Fruit fly (Drosophila melanogaster): ENCODE measurements around the gene Myb.

Myb gene

dm6 chrX:15852815-15853542 is 4.6 kb downstream of the Myb start, which contains the start of the genes UBL3 and CG15914 (continued):
- no peak for TF ChIP-seq CG12744 (GFP tag; optimal IDR thresholded peaks at IDR 0.05)
- TF ChIP-seq grn (GFP tag; optimal IDR thresholded peaks at IDR 0.05), result no peak
- peak; percentile 9 for TF ChIP-seq zen (tag; optimal IDR thresholded peaks at IDR 0.05)
- no peak for TF ChIP-seq org-1 (GFP tag; optimal IDR thresholded peaks at IDR 0.05)
- TF ChIP-seq cas (GFP tag; IDR thresholded peaks at IDR 0.05), result no peak
- peak; percentile 32 for TF ChIP-seq Dref (GFP tag; IDR thresholded peaks at IDR 0.05)
- no peak for TF ChIP-seq Rfx (GFP tag; IDR thresholded peaks at IDR 0.05)
- peak; percentile 25 for TF ChIP-seq CG4617 (GFP tag; optimal IDR thresholded peaks at IDR 0.05; ENCODE audit: borderline replicate concordance)
- TF ChIP-seq twi (tag; optimal IDR thresholded peaks at IDR 0.05), result peak; percentile 14
- TF ChIP-seq CG3163 (GFP tag; optimal IDR thresholded peaks at IDR 0.05), result no peak
- TF ChIP-seq CG13296 (GFP tag; optimal IDR thresholded peaks at IDR 0.05), result no peak
- peak in 1 of 2 experiments; percentile 34 for TF ChIP-seq insv (GFP tag; optimal IDR thresholded peaks at IDR 0.05)
- no peak for TF ChIP-seq mirr (GFP tag; optimal IDR thresholded peaks at IDR 0.05)
- no peak for TF ChIP-seq Ravus (GFP tag; IDR thresholded peaks at IDR 0.05)
- TF ChIP-seq tio (GFP tag; optimal IDR thresholded peaks at IDR 0.05), result no peak
- peak; percentile 55 for TF ChIP-seq CG12299 (tag; optimal IDR thresholded peaks at IDR 0.05)
- TF ChIP-seq sug (tag; optimal IDR thresholded peaks at IDR 0.05), result peak; percentile 30
- TF ChIP-seq sqz (GFP tag; optimal IDR thresholded peaks at IDR 0.05), result peak; percentile 91
- TF ChIP-seq Dp (GFP tag; optimal IDR thresholded peaks at IDR 0.05), result peak; percentile 59
- peak; percentile 47 for TF ChIP-seq Lhr (GFP tag; optimal IDR thresholded peaks at IDR 0.05)
- TF ChIP-seq ci (GFP tag; IDR thresholded peaks at IDR 0.05), result no peak
- no peak for TF ChIP-seq pho (GFP tag; optimal IDR thresholded peaks at IDR 0.05)
- TF ChIP-seq Dfd (GFP tag; optimal IDR thresholded peaks at IDR 0.05), result no peak
- no peak for TF ChIP-seq az2 (GFP tag; optimal IDR thresholded peaks at IDR 0.05)
- TF ChIP-seq CG17829 (tag; optimal IDR thresholded peaks at IDR 0.05), result peak; percentile 36
- no peak for TF ChIP-seq CG18619 (GFP tag; optimal IDR thresholded peaks at IDR 0.05)
- TF ChIP-seq CG15514 (GFP tag; optimal IDR thresholded peaks at IDR 0.05), result peak; percentile 69
- TF ChIP-seq CkIIα-i1 (GFP tag; IDR thresholded peaks at IDR 0.05), result no peak
- peak; percentile 13 for TF ChIP-seq CG34376 (GFP tag; optimal IDR thresholded peaks at IDR 0.05)
- TF ChIP-seq CG12659 (GFP tag; optimal IDR thresholded peaks at IDR 0.05), result peak; percentile 68
- peak; percentile 67 for TF ChIP-seq MTF-1 (GFP tag; optimal IDR thresholded peaks at IDR 0.05; ENCODE audit: borderline replicate concordance)
- TF ChIP-seq ken (GFP tag; IDR thresholded peaks at IDR 0.05), result no peak
- no peak for TF ChIP-seq dati (GFP tag; IDR thresholded peaks at IDR 0.05)
- TF ChIP-seq Blimp-1 (GFP tag; optimal IDR thresholded peaks at IDR 0.05), result no peak
- TF ChIP-seq Ada2b (GFP tag; IDR thresholded peaks at IDR 0.05), result no peak
- no peak for TF ChIP-seq fru (optimal IDR thresholded peaks at IDR 0.05)
- no peak for TF ChIP-seq cato (GFP tag; optimal IDR thresholded peaks at IDR 0.05; ENCODE audit: borderline replicate concordance)
- peak; percentile 57 for TF ChIP-seq phol (tag; optimal IDR thresholded peaks at IDR 0.05)
- TF ChIP-seq CG17328 (GFP tag; IDR thresholded peaks at IDR 0.05), result no peak
- peak; percentile 34 for TF ChIP-seq CG10267 (tag; optimal IDR thresholded peaks at IDR 0.05)
- TF ChIP-seq nerfin-1 (tag; optimal IDR thresholded peaks at IDR 0.05), result peak; percentile 82
- TF ChIP-seq CG11723 (GFP tag; optimal IDR thresholded peaks at IDR 0.05), result no peak
- peak; percentile 82 for TF ChIP-seq CG30020 (tag; optimal IDR thresholded peaks at IDR 0.05)
- no peak for TF ChIP-seq CG4854 (GFP tag; optimal IDR thresholded peaks at IDR 0.05)
- TF ChIP-seq CG12155 (GFP tag; optimal IDR thresholded peaks at IDR 0.05), result no peak
- TF ChIP-seq sna (GFP tag; IDR thresholded peaks at IDR 0.05; ENCODE audit: partially characterized antibody), result no peak
- TF ChIP-seq Drgx (GFP tag; IDR thresholded peaks at IDR 0.05), result no peak
- TF ChIP-seq Lpt (GFP tag; optimal IDR thresholded peaks at IDR 0.05), result no peak
- TF ChIP-seq sens (GFP tag), result peak; percentile 76
- TF ChIP-seq chinmo (GFP tag; IDR thresholded peaks at IDR 0.05; ENCODE audit: partially characterized antibody), result 0 out of 4 replicates have a peak, but pooled peaks have one; percentile 59
